Fruit fly (Drosophila melanogaster) whole organism, embryonic: ENCODE results near the gene Bhmt.
A peak's percentile ranks its signal among the peaks of the same experiment; 100 is the strongest.

Experiments used
- Aef1 ChIP-seq: fragments of 200-800 bp; sonication (Bioruptor generic); IDR thresholded peaks from 3 replicates; pipeline ENCODE4 v1.3.6; 2022; ENCODE audit warnings: missing biosample characterization, missing genetic modification characterization
- CG10431 ChIP-seq: fragments of 200-800 bp; sonication (Bioruptor generic); optimal IDR thresholded peaks from 3 replicates; lab custom pipeline; 2018; ENCODE audit warnings: missing biosample characterization, mild to moderate bottlenecking, missing genetic modification characterization
- CG14050 ChIP-seq: fragments of 200-800 bp; sonication (Bioruptor generic); IDR thresholded peaks from 3 replicates; pipeline ENCODE4 v1.3.6; 2022; ENCODE audit warnings: missing biosample characterization, missing genetic modification characterization
- CG1529 ChIP-seq: fragments of 200-800 bp; sonication (Bioruptor generic); optimal IDR thresholded peaks from 3 replicates; lab custom pipeline; 2018; ENCODE audit warnings: missing biosample characterization, missing genetic modification characterization
- CG17568 ChIP-seq: fragments of 200-800 bp; sonication (Bioruptor generic); optimal IDR thresholded peaks from 2 replicates; lab custom pipeline; 2018; ENCODE audit warnings: missing biosample characterization, mild to moderate bottlenecking, missing genetic modification characterization, moderate library complexity
- CG17802 ChIP-seq: fragments of 200-800 bp; sonication (Bioruptor generic); optimal IDR thresholded peaks from 2 replicates; lab custom pipeline; 2018; ENCODE audit warnings: missing biosample characterization, mild to moderate bottlenecking, missing genetic modification characterization, moderate library complexity
- CG17912 ChIP-seq: fragments of 200-800 bp; sonication (Bioruptor generic); optimal IDR thresholded peaks from 2 replicates; lab custom pipeline; 2018; ENCODE audit warnings: missing biosample characterization, mild to moderate bottlenecking, missing genetic modification characterization
- CG18476 ChIP-seq: fragments of 200-800 bp; sonication (Bioruptor generic); optimal IDR thresholded peaks from 2 replicates; lab custom pipeline; 2016; ENCODE audit warnings: missing biosample characterization, mild to moderate bottlenecking, missing genetic modification characterization
- CG2116 ChIP-seq: fragments of 200-800 bp; sonication (Bioruptor generic); optimal IDR thresholded peaks from 3 replicates; lab custom pipeline; 2018; ENCODE audit warnings: missing biosample characterization, mild to moderate bottlenecking, missing genetic modification characterization
- CG2202 ChIP-seq: fragments of 200-800 bp; sonication (Bioruptor generic); optimal IDR thresholded peaks from 2 replicates; lab custom pipeline; 2018; ENCODE audit warnings: missing biosample characterization, mild to moderate bottlenecking, missing genetic modification characterization
- CG3726 ChIP-seq: fragments of 200-800 bp; sonication (Bioruptor generic); IDR thresholded peaks from 3 replicates; pipeline ENCODE4, ENCODE4 v1.3.6; 2022; ENCODE audit warnings: missing biosample characterization, missing genetic modification characterization
- CG7745 ChIP-seq: fragments of 200-800 bp; sonication (Bioruptor generic); optimal IDR thresholded peaks from 2 replicates; lab custom pipeline; 2018; ENCODE audit warnings: missing biosample characterization, mild to moderate bottlenecking, missing genetic modification characterization, moderate library complexity
- CG9727 ChIP-seq: fragments of 200-800 bp; sonication (Bioruptor generic); optimal IDR thresholded peaks from 3 replicates; lab custom pipeline; 2017; ENCODE audit warnings: missing biosample characterization, mild to moderate bottlenecking, missing genetic modification characterization
- CrebB ChIP-seq: fragments of 200-800 bp; sonication (Bioruptor generic); optimal IDR thresholded peaks from 3 replicates; lab custom pipeline; 2018; ENCODE audit warnings: missing biosample characterization, mild to moderate bottlenecking, missing genetic modification characterization
- D19A ChIP-seq: fragments of 200-800 bp; optimal IDR thresholded peaks from 3 replicates; lab custom pipeline; 2019; ENCODE audit warnings: missing biosample characterization, mild to moderate bottlenecking, missing genetic modification characterization, moderate library complexity
- D19B ChIP-seq: fragments of 200-800 bp; sonication (Bioruptor generic); optimal IDR thresholded peaks from 2 replicates; lab custom pipeline; 2017; ENCODE audit warnings: missing biosample characterization, mild to moderate bottlenecking, missing genetic modification characterization
- Drgx ChIP-seq: fragments of 200-800 bp; sonication (Bioruptor generic); IDR thresholded peaks from 2 replicates; pipeline ENCODE4 v1.3.6; 2022; ENCODE audit warnings: missing biosample characterization, missing genetic modification characterization
- Elba2 ChIP-seq: fragments of 200-800 bp; sonication (Bioruptor generic); optimal IDR thresholded peaks from 3 replicates; lab custom pipeline; 2016; ENCODE audit warnings: missing biosample characterization, missing genetic modification characterization
- Hr3 ChIP-seq: fragments of 200-800 bp; sonication (Bioruptor generic); optimal IDR thresholded peaks from 3 replicates; lab custom pipeline; 2016; ENCODE audit warnings: missing biosample characterization, missing genetic modification characterization
- Hr78 ChIP-seq, 2 experiments: fragments of 200-800 bp in 1 of 2; fragments of >200 bp in 1 of 2; sonication (Bioruptor generic) in 1 of 2; optimal IDR thresholded peaks; 2 replicates each; lab custom pipeline; 2017 to 2019; ENCODE audit warnings: missing biosample characterization in 2 of 2, missing genetic modification characterization in 2 of 2, mild to moderate bottlenecking in 1 of 2, moderate library complexity in 1 of 2
- Kr ChIP-seq: fragments of 200-800 bp; sonication (Bioruptor generic); optimal IDR thresholded peaks from 2 replicates; lab custom pipeline; 2017; ENCODE audit warnings: missing biosample characterization, mild to moderate bottlenecking, missing genetic modification characterization
- Lpt ChIP-seq: fragments of >200 bp; optimal IDR thresholded peaks from 2 replicates; lab custom pipeline; 2018; ENCODE audit warnings: missing biosample characterization, missing genetic modification characterization
- Nf-YA ChIP-seq: fragments of 200-800 bp; sonication (Bioruptor generic); IDR thresholded peaks from 2 replicates; pipeline ENCODE4 v1.3.6; 2022; ENCODE audit warnings: missing biosample characterization, missing genetic modification characterization
- Six4 ChIP-seq: fragments of 200-800 bp; sonication (Bioruptor generic); optimal IDR thresholded peaks from 2 replicates; lab custom pipeline; 2016; ENCODE audit warnings: missing biosample characterization, missing genetic modification characterization
- Sox100B ChIP-seq: fragments of 200-800 bp; sonication (Bioruptor generic); optimal IDR thresholded peaks from 3 replicates; lab custom pipeline; 2018; ENCODE audit warnings: missing biosample characterization, mild to moderate bottlenecking, missing genetic modification characterization
- abd-A ChIP-seq: fragments of 200-800 bp; sonication (Bioruptor generic); optimal IDR thresholded peaks from 3 replicates; lab custom pipeline; 2019; ENCODE audit warnings: missing biosample characterization, mild to moderate bottlenecking, missing genetic modification characterization, moderate library complexity
- ara ChIP-seq: fragments of 200-800 bp; sonication (Bioruptor generic); IDR thresholded peaks from 2 replicates; pipeline ENCODE4 v1.3.6; 2022; ENCODE audit warnings: missing biosample characterization, missing genetic modification characterization
- crp ChIP-seq, 2 experiments: fragments of 200-800 bp; sonication (Bioruptor generic); optimal IDR thresholded peaks; 2 replicates in 1 of 2; 3 replicates in 1 of 2; lab custom pipeline; 2017; ENCODE audit warnings: missing biosample characterization in 2 of 2, missing genetic modification characterization in 2 of 2, mild to moderate bottlenecking in 1 of 2, moderate library complexity in 1 of 2
- dimm ChIP-seq: fragments of 200-800 bp; sonication (Bioruptor generic); IDR thresholded peaks from 2 replicates; pipeline ENCODE4 v1.3.6; 2022; ENCODE audit warnings: missing biosample characterization, missing genetic modification characterization
- ewg ChIP-seq: fragments of 200-800 bp; sonication (Bioruptor generic); optimal IDR thresholded peaks from 3 replicates; lab custom pipeline; 2017; ENCODE audit warnings: mild to moderate bottlenecking, missing biosample characterization, missing genetic modification reagents, missing genetic modification characterization
- gcm ChIP-seq: fragments of 200-800 bp; sonication (Bioruptor generic); optimal IDR thresholded peaks from 2 replicates; lab custom pipeline; 2019; ENCODE audit warnings: missing biosample characterization, mild to moderate bottlenecking, missing genetic modification characterization, moderate library complexity
- hkb ChIP-seq, 2 experiments: fragments of 200-800 bp in 1 of 2; fragments of >200 bp in 1 of 2; sonication (Bioruptor generic) in 1 of 2; IDR thresholded peaks in 1 of 2; optimal IDR thresholded peaks in 1 of 2; 2 replicates each; pipeline versions ENCODE4 v1.3.6 to Lab custom; 2017 to 2022; ENCODE audit warnings: missing biosample characterization in 1 of 2, missing genetic modification characterization in 1 of 2
- klu ChIP-seq: fragments of 200-800 bp; sonication (Bioruptor generic); IDR thresholded peaks from 2 replicates; pipeline ENCODE4 v1.3.6; 2022; ENCODE audit warnings: missing biosample characterization, missing genetic modification characterization
- kni ChIP-seq: fragments of 200-800 bp; sonication (Bioruptor generic); optimal IDR thresholded peaks from 3 replicates; lab custom pipeline; 2017; ENCODE audit warnings: mild to moderate bottlenecking, missing biosample characterization, missing genetic modification reagents, missing genetic modification characterization
- lbe ChIP-seq: fragments of 200-800 bp; sonication (Bioruptor generic); optimal IDR thresholded peaks from 2 replicates; lab custom pipeline; 2016; ENCODE audit warnings: missing biosample characterization, mild to moderate bottlenecking, missing genetic modification characterization
- nmo ChIP-seq: fragments of 200-800 bp; sonication (Bioruptor generic); optimal IDR thresholded peaks from 2 replicates; lab custom pipeline; 2018; ENCODE audit warnings: missing biosample characterization, mild to moderate bottlenecking, missing genetic modification characterization, moderate library complexity
- pros ChIP-seq: fragments of 200-800 bp; sonication (Bioruptor generic); optimal IDR thresholded peaks from 3 replicates; lab custom pipeline; 2019; ENCODE audit warnings: missing biosample characterization, mild to moderate bottlenecking, missing genetic modification characterization, moderate library complexity
- pzg ChIP-seq: fragments of 200-800 bp; sonication (Bioruptor generic); optimal IDR thresholded peaks from 3 replicates; lab custom pipeline; 2018; ENCODE audit warnings: missing biosample characterization, mild to moderate bottlenecking, missing genetic modification characterization, moderate library complexity
- sens ChIP-seq: fragments of 200-800 bp; sonication (Bioruptor generic); peaks from one replicate; lab custom pipeline; 2016; ENCODE audit warnings: missing biosample characterization, missing genetic modification characterization
- sna ChIP-seq: fragments of 200-800 bp; sonication (Bioruptor generic); IDR thresholded peaks from 2 replicates; pipeline ENCODE4 v1.3.6; 2022; ENCODE audit warnings: missing biosample characterization, missing genetic modification characterization; ENCODE audit not compliant: partially characterized antibody
- sob ChIP-seq: fragments of 200-800 bp; sonication (Bioruptor generic); IDR thresholded peaks from 2 replicates; pipeline ENCODE4 v1.3.6; 2022; ENCODE audit warnings: missing biosample characterization, missing genetic modification characterization
- sqz ChIP-seq: fragments of 200-800 bp; sonication (Bioruptor generic); optimal IDR thresholded peaks from 3 replicates; lab custom pipeline; 2018; ENCODE audit warnings: missing biosample characterization, mild to moderate bottlenecking, missing genetic modification characterization
- ssp ChIP-seq: fragments of 200-800 bp; sonication (Bioruptor generic); IDR thresholded peaks from 2 replicates; pipeline ENCODE4 v1.3.6; 2022; ENCODE audit warnings: missing biosample characterization, missing genetic modification characterization
- tio ChIP-seq: fragments of 200-800 bp; sonication (Bioruptor generic); optimal IDR thresholded peaks from 2 replicates; lab custom pipeline; 2017; ENCODE audit warnings: missing biosample characterization, missing genetic modification characterization, inconsistent platforms
- tna ChIP-seq: fragments of 200-800 bp; sonication (Bioruptor generic); IDR thresholded peaks from 2 replicates; pipeline ENCODE4 v1.3.6; 2022; ENCODE audit warnings: missing biosample characterization, missing genetic modification characterization; ENCODE audit not compliant: partially characterized antibody
- toy ChIP-seq: fragments of 200-800 bp; sonication (Bioruptor generic); IDR thresholded peaks from 2 replicates; pipeline ENCODE4 v1.3.6; 2022; ENCODE audit warnings: missing biosample characterization, missing genetic modification characterization
- twi ChIP-seq: fragments of 200-800 bp; optimal IDR thresholded peaks from 2 replicates; lab custom pipeline; 2019; ENCODE audit warnings: missing biosample characterization, mild to moderate bottlenecking, missing genetic modification characterization, moderate library complexity

Gene Bhmt

DNA sequence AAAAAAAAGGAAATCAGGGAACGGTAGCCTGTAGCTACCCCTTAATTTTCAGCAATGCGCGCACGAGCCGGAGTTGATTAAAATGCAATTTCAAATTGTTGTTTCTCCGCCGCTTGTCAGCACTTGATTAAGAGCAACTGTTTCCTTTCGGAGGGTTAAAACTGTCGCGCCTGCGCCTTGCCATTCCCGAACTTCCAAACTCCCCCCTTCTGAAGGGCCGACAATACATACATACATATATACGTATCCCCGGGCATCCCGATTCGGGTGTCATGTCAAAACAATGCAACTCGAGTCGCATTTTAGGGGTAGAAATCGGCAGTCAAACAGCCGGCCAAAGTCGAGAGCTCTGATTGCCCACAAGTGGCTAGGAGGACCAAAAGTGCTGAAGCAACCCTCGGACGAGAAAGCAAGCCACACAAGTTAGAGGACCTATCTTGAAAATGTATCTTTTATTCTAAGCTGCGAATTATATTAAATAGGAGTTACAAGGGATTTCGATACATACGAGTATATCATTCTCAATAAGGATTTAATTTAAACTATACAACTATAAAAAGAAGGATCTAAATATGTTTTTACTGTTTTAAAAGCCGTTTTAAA is 32.4 kb downstream of the Bhmt start:
- TF ChIP-seq kni (GFP tag; lab: Kevin White, UChicago), result peak; percentile 35
- TF ChIP-seq sens (GFP tag; lab: Kevin White, UChicago), result peak; percentile 33
- TF ChIP-seq dimm, result no peak
- TF ChIP-seq tna (GFP tag; lab: Robert Waterston, UW), result no peak
- peak; percentile 33 for TF ChIP-seq sqz (GFP tag; lab: Kevin White, UChicago)
- TF ChIP-seq hkb (optimal IDR thresholded peaks at IDR 0.05; lab: Kevin White, UChicago), result peak; percentile 38
- no peak for TF ChIP-seq hkb (GFP tag; IDR thresholded peaks at IDR 0.05; lab: Robert Waterston, UW)
- TF ChIP-seq ewg (GFP tag; lab: Kevin White, UChicago), result peak; percentile 32
- TF ChIP-seq Drgx (GFP tag; lab: Robert Waterston, UW), result no peak
- TF ChIP-seq pros (GFP tag; lab: Kevin White, UChicago), result peak; percentile 82
- TF ChIP-seq Kr (GFP tag; lab: Kevin White, UChicago), result peak; percentile 51
- TF ChIP-seq CG18476 (GFP tag; lab: Kevin White, UChicago), result peak; percentile 98
- TF ChIP-seq CG7745 (tag; lab: Kevin White, UChicago), result peak; percentile 49

DNA sequence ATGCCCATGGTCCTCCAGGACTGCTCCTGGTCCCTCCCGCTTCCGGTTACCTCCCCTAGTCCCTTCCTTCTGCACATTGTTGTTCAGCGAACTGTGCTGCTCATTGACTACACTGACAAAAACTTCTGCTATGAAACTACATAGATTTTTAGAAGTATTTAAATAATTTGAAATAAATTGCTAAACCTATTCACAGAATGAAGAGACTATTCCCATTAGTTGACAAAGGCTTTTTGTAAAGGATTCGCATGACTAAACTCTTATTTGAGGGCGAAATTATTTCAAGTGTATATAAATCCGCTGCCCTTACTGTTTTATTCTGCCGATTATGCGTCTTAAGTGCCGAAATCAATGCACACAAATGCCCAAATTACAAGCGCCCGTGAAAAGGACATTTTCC is 35.9 kb downstream of the Bhmt start:
- no peak for TF ChIP-seq hkb (optimal IDR thresholded peaks at IDR 0.05; lab: Kevin White, UChicago)
- peak; percentile 54; the same call in 1 of the 2 replicates for TF ChIP-seq hkb (GFP tag; IDR thresholded peaks at IDR 0.05; lab: Robert Waterston, UW)
- TF ChIP-seq Drgx (GFP tag; lab: Robert Waterston, UW), result no peak
- no peak for TF ChIP-seq toy (GFP tag; lab: Robert Waterston, UW)
- TF ChIP-seq CG17912 (GFP tag; lab: Kevin White, UChicago), result no peak
- peak; percentile 54 for TF ChIP-seq CG2202 (tag; lab: Kevin White, UChicago)
- no peak for TF ChIP-seq crp (GFP tag; optimal IDR thresholded peaks at IDR 0.05; lab: Kevin White, UChicago)
- TF ChIP-seq CG3726 (GFP tag; lab: Robert Waterston, UW), result no peak
- TF ChIP-seq klu (GFP tag; lab: Robert Waterston, UW), result no peak
- peak; percentile 67 for TF ChIP-seq D19A (tag; lab: Kevin White, UChicago)
- TF ChIP-seq CG2116, result no peak
- no peak for TF ChIP-seq D19B (GFP tag; lab: Kevin White, UChicago)
- no peak for TF ChIP-seq sna
- peak; percentile 80 for TF ChIP-seq CG9727 (GFP tag; lab: Kevin White, UChicago)
- peak; percentile 51 for TF ChIP-seq tio (GFP tag; lab: Kevin White, UChicago)
- peak; percentile 49 for TF ChIP-seq gcm (GFP tag; lab: Kevin White, UChicago)
- peak; percentile 25 for TF ChIP-seq Hr3 (GFP tag; lab: Kevin White, UChicago)
- TF ChIP-seq Nf-YA (GFP tag; lab: Robert Waterston, UW), result no peak
- peak; percentile 46 for TF ChIP-seq Elba2
- TF ChIP-seq Sox100B (GFP tag; lab: Kevin White, UChicago), result no peak
- peak; percentile 43 for TF ChIP-seq Six4 (GFP tag; lab: Kevin White, UChicago)
- TF ChIP-seq CG7745 (tag; lab: Kevin White, UChicago), result no peak
- TF ChIP-seq twi, result peak; percentile 32
- no peak for TF ChIP-seq Lpt
- TF ChIP-seq CG1529 (GFP tag; lab: Kevin White, UChicago), result peak; percentile 4
- TF ChIP-seq Aef1 (GFP tag; lab: Robert Waterston, UW), result no peak
- TF ChIP-seq abd-A (tag; lab: Kevin White, UChicago), result no peak
- TF ChIP-seq pzg, result no peak
- peak; percentile 44; the same call in 1 of the 2 replicates for TF ChIP-seq sob (GFP tag; lab: Robert Waterston, UW)
- no peak for TF ChIP-seq Hr78 (GFP tag; optimal IDR thresholded peaks at IDR 0.05; lab: Kevin White, UChicago)
- TF ChIP-seq nmo, result peak; percentile 67
- TF ChIP-seq ara (GFP tag; lab: Robert Waterston, UW), result peak; percentile 69
- peak; percentile 37; the same call in 1 of the 2 replicates for TF ChIP-seq ssp (GFP tag; lab: Robert Waterston, UW)
- no peak for TF ChIP-seq tna (GFP tag; lab: Robert Waterston, UW)
- peak; percentile 21 for TF ChIP-seq CG17568 (GFP tag; lab: Kevin White, UChicago)
- no peak for TF ChIP-seq CG10431
- no peak for TF ChIP-seq CrebB (tag; lab: Kevin White, UChicago)
- no peak for TF ChIP-seq lbe (GFP tag; lab: Kevin White, UChicago)
- no peak for TF ChIP-seq CG17802
- no peak for TF ChIP-seq CG14050 (GFP tag; lab: Robert Waterston, UW)
